Fruit fly (Drosophila melanogaster): ENCODE measurements around the gene meng.
A peak's percentile ranks its signal among the peaks of the same experiment; 100 is the strongest.

Gene meng

dm6 chr2L:6723750-6724503 is 18.4 kb upstream of the meng start, which contains the start of gene Liprin-alpha:
Gene Liprin-alpha (plus strand): TSS chr2L:6723903.
- TF ChIP-seq CG8478 (optimal IDR thresholded peaks at IDR 0.05) (no peak), CTCF (optimal IDR thresholded peaks at IDR 0.05) (peak in 1 of 2 experiments; percentile 16)

- TF ChIP-seq CTCF (optimal IDR thresholded peaks at IDR 0.05) = no peak
- TF ChIP-seq CG8478 (optimal IDR thresholded peaks at IDR 0.05) = no peak
These were observed 9.7 kb upstream of the meng start, which contains the start of gene TTLL3B for dm6 chr2L:6732566-6732965. Gene TTLL3B (plus strand): TSS chr2L:6732866.

- TF ChIP-seq CTCF (optimal IDR thresholded peaks at IDR 0.05) (no peak), CG8478 (optimal IDR thresholded peaks at IDR 0.05) (no peak)
These were observed 2.2 kb upstream of the meng start, which contains the start of gene TTLL3A for dm6 chr2L:6740088-6740487. Gene TTLL3A (minus strand): TSS chr2L:6740188.

- TF ChIP-seq CG8478 (optimal IDR thresholded peaks at IDR 0.05) (no peak), CTCF (optimal IDR thresholded peaks at IDR 0.05) (no peak)
These were observed 3.2 kb downstream of the meng start, which contains the start of gene CG31910 for dm6 chr2L:6745522-6745921. Gene CG31910 (minus strand): TSS chr2L:6745622.

dm6 chr2L:6747814-6748213 is 5.5 kb downstream of the meng start, which contains the start of gene CG44271:
Gene CG44271 (minus strand): TSS chr2L:6747914.
- TF ChIP-seq CTCF (optimal IDR thresholded peaks at IDR 0.05) (no peak), CG8478 (optimal IDR thresholded peaks at IDR 0.05) (no peak)

dm6 chr2L:6751037-6751436 is 8.7 kb downstream of the meng start:
- TF ChIP-seq CG8478 (optimal IDR thresholded peaks at IDR 0.05) (no peak), CTCF (optimal IDR thresholded peaks at IDR 0.05) (no peak)

- TF ChIP-seq CG8478 (optimal IDR thresholded peaks at IDR 0.05) (no peak), CTCF (optimal IDR thresholded peaks at IDR 0.05) (no peak)
These were observed 17.2 kb downstream of the meng start, which contains the start of gene CG11322 for dm6 chr2L:6759528-6759927. Gene CG11322 (minus strand): TSS chr2L:6759628.

- TF ChIP-seq CTCF (optimal IDR thresholded peaks at IDR 0.05) (no peak), CG8478 (optimal IDR thresholded peaks at IDR 0.05) (no peak)
These were observed 30.4 kb downstream of the meng start, which contains the start of gene LUBEL for dm6 chr2L:6772655-6773054. Gene LUBEL (minus strand): TSS chr2L:6772755.

- TF ChIP-seq CG8478 (optimal IDR thresholded peaks at IDR 0.05) (no peak), CTCF (optimal IDR thresholded peaks at IDR 0.05) (no peak)
These were observed 31.3 kb downstream of the meng start, which contains the start of gene CG17378 for dm6 chr2L:6773645-6774044. Gene CG17378 (plus strand): TSS chr2L:6774041.

- no peak for TF ChIP-seq CG8478 (optimal IDR thresholded peaks at IDR 0.05)
- no peak for TF ChIP-seq CTCF (optimal IDR thresholded peaks at IDR 0.05)
These were observed 32.6 kb downstream of the meng start for dm6 chr2L:6774853-6775252.

- TF ChIP-seq CTCF (optimal IDR thresholded peaks at IDR 0.05) (no peak), CG8478 (optimal IDR thresholded peaks at IDR 0.05) (no peak)
These were observed 41.1 kb downstream of the meng start for dm6 chr2L:6783395-6783794.

- TF ChIP-seq CG8478 (optimal IDR thresholded peaks at IDR 0.05) = no peak
These were observed 41.9 kb downstream of the meng start for dm6 chr2L:6784235-6784634.

dm6 chr2L:6785583-6785982 is 43.3 kb downstream of the meng start:
- TF ChIP-seq CG8478 (optimal IDR thresholded peaks at IDR 0.05) (no peak), CTCF (optimal IDR thresholded peaks at IDR 0.05) (no peak)

dm6 chr2L:6786674-6787028 is 44.3 kb downstream of the meng start, which contains the start of gene nrv1:
Gene nrv1 (minus strand): TSS chr2L:6786861.
- no peak for TF ChIP-seq CTCF (optimal IDR thresholded peaks at IDR 0.05)
- TF ChIP-seq CG8478 (optimal IDR thresholded peaks at IDR 0.05) = no peak

- TF ChIP-seq CG8478 (optimal IDR thresholded peaks at IDR 0.05) (no peak), CTCF (optimal IDR thresholded peaks at IDR 0.05) (no peak)
These were observed 45.0 kb downstream of the meng start for dm6 chr2L:6787029-6787972.

All from S2 (cell line).